Worm (Caenorhabditis elegans) whole organism, young adult: ENCODE data around the gene F09F7.6.

Experiments used
- K11D2.4 ChIP-seq: fragments of 200-800 bp; sonication (Bioruptor generic); IDR thresholded peaks from 2 replicates; pipeline ENCODE4 v1.3.6; 2022; ENCODE audit warnings: missing genetic modification reagents, missing genetic modification characterization, missing compliant biosample characterization
- aptf-2 ChIP-seq: fragments of 200-800 bp; sonication (Bioruptor generic); conservative IDR thresholded peaks from 2 replicates; pipeline ENCODE4 v1.3.6; 2022; ENCODE audit warnings: missing genetic modification reagents, missing genetic modification characterization, missing compliant biosample characterization
- ekl-4 ChIP-seq: fragments of 200-800 bp; sonication (Bioruptor generic); IDR thresholded peaks from 2 replicates; pipeline ENCODE4 v1.3.6; 2022; ENCODE audit warnings: missing genetic modification reagents, missing genetic modification characterization, missing compliant biosample characterization
- hlh-12 ChIP-seq: sonication (generic microtip); optimal IDR thresholded peaks from 2 replicates; lab custom pipeline; 2016; ENCODE audit warnings: missing genetic modification characterization, missing compliant biosample characterization
- hmg-1.2 ChIP-seq: fragments of 200-800 bp; sonication (Bioruptor generic); IDR thresholded peaks from 2 replicates; pipeline ENCODE4 v1.3.6; 2022; ENCODE audit warnings: missing genetic modification reagents, missing genetic modification characterization, missing compliant biosample characterization
- lsy-27 ChIP-seq: sonication (generic microtip); optimal IDR thresholded peaks from 2 replicates; lab custom pipeline; 2017; ENCODE audit warnings: missing genetic modification characterization, mild to moderate bottlenecking, missing compliant biosample characterization, antibody characterized with exemption, missing genotype, borderline replicate concordance; ENCODE audit not compliant: insufficient read depth
- zfh-2 ChIP-seq: fragments of 200-800 bp; sonication (Bioruptor generic); conservative IDR thresholded peaks from 2 replicates; pipeline ENCODE4 v1.3.6; 2022; ENCODE audit warnings: missing genetic modification reagents, missing genetic modification characterization, missing compliant biosample characterization

DNA sequence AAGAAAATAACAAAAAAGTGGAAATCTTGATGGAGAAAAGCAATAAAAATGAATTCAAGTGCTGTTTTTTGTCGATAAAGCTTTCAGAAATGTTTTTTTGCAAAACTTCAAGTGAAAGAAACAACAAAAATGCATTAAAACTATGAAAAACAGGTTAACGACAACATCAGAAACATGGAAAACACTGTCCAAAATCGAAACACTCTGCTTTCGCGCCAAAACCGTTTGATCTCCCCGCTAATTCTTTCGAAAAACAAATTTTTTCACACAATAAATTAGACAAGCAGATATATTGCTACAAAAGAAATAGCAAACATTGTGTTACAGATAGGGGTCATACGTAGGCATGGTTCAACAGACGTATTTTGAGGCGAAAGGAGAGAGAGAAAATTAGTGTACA is 10.2 kb downstream of the F09F7.6 start:
- TF ChIP-seq ekl-4 (GFP tag; lab: Robert Waterston, UW) = no peak
- TF ChIP-seq hmg-1.2 (GFP tag; lab: Robert Waterston, UW) = no peak
- TF ChIP-seq aptf-2 = no peak
- TF ChIP-seq lsy-27 (tag; lab: Kevin White, UChicago) = no peak
- TF ChIP-seq zfh-2 = no peak
- no peak for TF ChIP-seq hlh-12 (tag; lab: Kevin White, UChicago)
- no peak for TF ChIP-seq K11D2.4 (GFP tag; lab: Robert Waterston, UW)
